Fruit fly (Drosophila melanogaster): Measurements from ENCODE around the gene CG42505.

The CG42505 gene

DNA sequence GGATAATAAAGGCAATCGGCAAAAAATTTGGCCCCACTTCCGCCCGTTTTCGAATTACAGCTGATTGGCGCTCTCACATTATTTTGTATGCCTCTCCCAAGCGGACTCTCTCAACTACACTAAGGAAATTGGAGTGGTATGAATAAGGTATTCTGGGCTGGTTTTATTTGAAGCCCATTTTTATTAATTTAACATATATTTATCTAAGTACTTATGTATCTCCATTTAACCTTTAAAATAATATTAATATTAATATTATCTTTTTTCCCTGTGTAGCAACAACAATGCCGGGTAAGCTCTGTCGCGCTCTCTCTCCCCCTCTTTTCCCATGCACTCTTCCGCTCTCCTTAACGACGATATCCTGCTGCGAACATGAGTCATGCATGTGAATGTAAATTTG lies 47.4 kb upstream of the CG42505 start (continued):
- TF ChIP-seq lilli (GFP tag; optimal IDR thresholded peaks at IDR 0.05) (no peak), tx (GFP tag; optimal IDR thresholded peaks at IDR 0.05) (no peak), Mes4 (GFP tag; optimal IDR thresholded peaks at IDR 0.05) (no peak), Kr (GFP tag; optimal IDR thresholded peaks at IDR 0.05) (no peak), Rfx (GFP tag; IDR thresholded peaks at IDR 0.05) (peak; percentile 83), eyg (GFP tag; optimal IDR thresholded peaks at IDR 0.05) (no peak), CG18599 (GFP tag; optimal IDR thresholded peaks at IDR 0.05) (peak; percentile 93), B-H1 (GFP tag; IDR thresholded peaks at IDR 0.05) (peak; percentile 77; the same call in 2 of the 3 replicates), CG11247 (GFP tag; IDR thresholded peaks at IDR 0.05) (peak; percentile 68), aop (GFP tag; IDR thresholded peaks at IDR 0.05) (no peak), Opbp (GFP tag; IDR thresholded peaks at IDR 0.05; ENCODE audit: partially characterized antibody) (no peak), E2f1 (GFP tag; IDR thresholded peaks at IDR 0.05) (peak; percentile 82), CG10462 (GFP tag; optimal IDR thresholded peaks at IDR 0.05) (no peak), NfI (GFP tag; optimal IDR thresholded peaks at IDR 0.05) (peak; percentile 74), CG15601 (tag; optimal IDR thresholded peaks at IDR 0.05) (no peak), Trl (optimal IDR thresholded peaks at IDR 0.05) (peak; percentile 18 to 56), Trl (GFP tag; optimal IDR thresholded peaks at IDR 0.05) (no peak), CG14860 (GFP tag; IDR thresholded peaks at IDR 0.05; ENCODE audit: partially characterized antibody) (no peak), cas (GFP tag; IDR thresholded peaks at IDR 0.05) (0 out of 2 replicates have a peak, but pooled peaks have one; percentile 33), CG18764 (GFP tag; optimal IDR thresholded peaks at IDR 0.05) (peak; percentile 17), CG3847 (GFP tag; IDR thresholded peaks at IDR 0.05) (peak; percentile 66), CG10209 (GFP tag; optimal IDR thresholded peaks at IDR 0.05) (peak; percentile 65), ken (GFP tag; IDR thresholded peaks at IDR 0.05) (peak; percentile 72; the same call in 2 of the 3 replicates), fd96Cb (tag; optimal IDR thresholded peaks at IDR 0.05) (peak; percentile 70), zf30C (GFP tag; optimal IDR thresholded peaks at IDR 0.05) (no peak), Hsf (GFP tag; optimal IDR thresholded peaks at IDR 0.05) (no peak), CG6813 (GFP tag; optimal IDR thresholded peaks at IDR 0.05) (peak; percentile 65), pum (GFP tag; optimal IDR thresholded peaks at IDR 0.05) (no peak), CG43689 (GFP tag; IDR thresholded peaks at IDR 0.05) (peak; percentile 59; the same call in 1 of the 2 replicates), bab2 (GFP tag; optimal IDR thresholded peaks at IDR 0.05) (no peak), Lhr (GFP tag; optimal IDR thresholded peaks at IDR 0.05) (no peak), zfh2 (GFP tag; optimal IDR thresholded peaks at IDR 0.05) (no peak), dm (GFP tag; optimal IDR thresholded peaks at IDR 0.05) (no peak), dmrt99B (tag; optimal IDR thresholded peaks at IDR 0.05) (peak; percentile 87), CG9876 (GFP tag; optimal IDR thresholded peaks at IDR 0.05) (no peak), kni (GFP tag; optimal IDR thresholded peaks at IDR 0.05) (no peak), pita (GFP tag; optimal IDR thresholded peaks at IDR 0.05) (no peak), peb (GFP tag; IDR thresholded peaks at IDR 0.05) (peak; percentile 46; the same call in 1 of the 2 replicates), CG14441 (GFP tag; IDR thresholded peaks at IDR 0.05) (peak; percentile 85), Jarid2 (GFP tag; optimal IDR thresholded peaks at IDR 0.05) (peak; percentile 31), zfh1 (GFP tag; IDR thresholded peaks at IDR 0.05) (peak; percentile 72), CG30020 (tag; optimal IDR thresholded peaks at IDR 0.05) (no peak), gro (GFP tag; optimal IDR thresholded peaks at IDR 0.05) (no peak), CG7839 (tag; optimal IDR thresholded peaks at IDR 0.05) (peak; percentile 86), CG10147 (GFP tag; optimal IDR thresholded peaks at IDR 0.05) (peak; percentile 79), ind (GFP tag; optimal IDR thresholded peaks at IDR 0.05) (peak; percentile 72), Sry-δ (GFP tag; optimal IDR thresholded peaks at IDR 0.05) (no peak), da (GFP tag; optimal IDR thresholded peaks at IDR 0.05) (no peak), slp2 (GFP tag; optimal IDR thresholded peaks at IDR 0.05) (no peak), CG8089 (GFP tag; optimal IDR thresholded peaks at IDR 0.05) (no peak), hbn (GFP tag; IDR thresholded peaks at IDR 0.05; ENCODE audit: partially characterized antibody) (no peak), Oli (tag; optimal IDR thresholded peaks at IDR 0.05) (peak; percentile 72)

All from whole organism, embryonic.